Worm (Caenorhabditis elegans) whole organism, L3 larva: Measurements from ENCODE around the gene pmp-1.

Experiments used
- aly-2 ChIP-seq: fragments of 150-350 bp; optimal IDR thresholded peaks from 2 replicates; lab custom pipeline; 2014; ENCODE audit warnings: missing biosample characterization, missing genetic modification characterization
- jun-1 ChIP-seq: fragments of 150-350 bp; optimal IDR thresholded peaks from 2 replicates; lab custom pipeline; 2014; ENCODE audit warnings: missing biosample characterization, missing genetic modification reagents, missing genetic modification characterization
- nhr-11 ChIP-seq: fragments of 150-350 bp; optimal IDR thresholded peaks from 2 replicates; lab custom pipeline; 2014; ENCODE audit warnings: missing biosample characterization, missing genetic modification characterization
- nhr-77 ChIP-seq: fragments of 150-350 bp; optimal IDR thresholded peaks from 2 replicates; lab custom pipeline; 2014; ENCODE audit warnings: missing biosample characterization, missing genetic modification characterization
- tbx-2 ChIP-seq: sonication (generic microtip); optimal IDR thresholded peaks from 2 replicates; lab custom pipeline; 2016; ENCODE audit warnings: mild to moderate bottlenecking, missing genetic modification characterization, missing compliant biosample characterization
- zag-1 ChIP-seq: fragments of 150-350 bp; optimal IDR thresholded peaks from 2 replicates; lab custom pipeline; 2014; ENCODE audit warnings: missing biosample characterization, missing genetic modification characterization

DNA sequence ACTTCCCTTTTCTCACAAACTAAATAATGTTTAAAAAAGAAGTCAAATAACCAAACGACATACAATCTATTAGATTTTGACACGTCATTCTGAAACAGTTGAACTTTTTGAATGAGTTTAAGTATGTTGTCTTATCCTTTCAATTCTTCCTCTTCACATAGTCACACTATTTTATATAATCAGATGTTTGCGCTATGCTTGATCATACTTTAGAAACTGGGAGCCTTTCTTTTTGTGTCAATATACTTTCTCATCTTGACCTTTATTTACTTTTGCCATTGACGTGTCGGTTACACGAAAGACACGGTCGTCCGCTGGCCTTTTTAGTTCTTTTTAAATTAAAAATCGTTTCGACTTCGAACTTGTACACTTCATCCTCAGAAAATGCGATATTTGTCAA is 31.6 kb downstream of the pmp-1 start, which contains the start of gene C04A2.15:
- no peak for TF ChIP-seq tbx-2 (tag; lab: Kevin White, UChicago)
- no peak for TF ChIP-seq jun-1
- TF ChIP-seq nhr-77 (tag; lab: Kevin White, UChicago), result no peak
- TF ChIP-seq nhr-11 (tag; lab: Kevin White, UChicago), result no peak
- TF ChIP-seq aly-2 (tag; lab: Kevin White, UChicago), result no peak
- TF ChIP-seq zag-1, result no peak
